Worm (Caenorhabditis elegans): ENCODE data around the gene unk-1.
A peak's percentile ranks its signal among the peaks of the same experiment; 100 is the strongest.

Gene unk-1

DNA sequence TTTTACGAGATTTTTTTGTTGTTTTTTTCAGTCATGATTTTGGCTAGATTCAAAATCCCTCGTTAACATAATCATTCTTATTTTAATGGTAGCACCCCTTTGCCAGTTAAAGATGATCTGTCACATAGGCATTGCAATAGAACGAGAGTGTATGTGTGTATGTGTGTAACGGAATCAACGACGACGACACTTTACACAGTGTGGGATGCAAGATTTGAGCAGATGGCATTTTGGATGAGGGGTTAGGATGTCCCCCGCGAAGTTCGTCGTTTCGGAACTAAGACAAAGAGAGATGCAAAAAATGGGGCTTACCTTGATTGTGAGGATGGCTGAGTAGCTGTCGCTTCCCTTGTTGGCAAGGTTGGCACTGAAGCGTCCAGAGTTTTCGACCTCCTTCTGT is 37.3 kb downstream of the unk-1 start:
- TF ChIP-seq nhr-77 (tag; optimal IDR thresholded peaks at IDR 0.05) (no peak), nhr-23 (tag; optimal IDR thresholded peaks at IDR 0.05) (no peak), aly-2 (tag; optimal IDR thresholded peaks at IDR 0.05) (no peak), fkh-2 (tag; optimal IDR thresholded peaks at IDR 0.05) (no peak), ceh-82 (tag; optimal IDR thresholded peaks at IDR 0.05) (no peak), ceh-16 (tag; optimal IDR thresholded peaks at IDR 0.05) (no peak), eor-1 (tag; optimal IDR thresholded peaks at IDR 0.05) (no peak), daf-12 (tag; optimal IDR thresholded peaks at IDR 0.05) (no peak), elt-3 (tag; optimal IDR thresholded peaks at IDR 0.05) (no peak), pqm-1 (tag; optimal IDR thresholded peaks at IDR 0.05) (no peak), snpc-4 (tag; optimal IDR thresholded peaks at IDR 0.05) (no peak), lin-15B (tag; optimal IDR thresholded peaks at IDR 0.05) (no peak), ztf-4 (tag; optimal IDR thresholded peaks at IDR 0.05) (no peak), elt-1 (tag; optimal IDR thresholded peaks at IDR 0.05) (no peak), tbx-2 (tag; optimal IDR thresholded peaks at IDR 0.05) (no peak), nhr-237 (tag; optimal IDR thresholded peaks at IDR 0.05) (no peak), egl-27 (tag; optimal IDR thresholded peaks at IDR 0.05) (no peak), lin-39 (tag; optimal IDR thresholded peaks at IDR 0.05) (no peak), zag-1 (tag; optimal IDR thresholded peaks at IDR 0.05) (no peak)

ce11 chrX:8053008-8053441 is 38.2 kb downstream of the unk-1 start:
- no peak for TF ChIP-seq mml-1 (tag; optimal IDR thresholded peaks at IDR 0.05)
- no peak for TF ChIP-seq skn-1 (tag; optimal IDR thresholded peaks at IDR 0.05)
- no peak for TF ChIP-seq zag-1 (tag; optimal IDR thresholded peaks at IDR 0.05)
- TF ChIP-seq nhr-12 (tag; optimal IDR thresholded peaks at IDR 0.05): no peak
- no peak for TF ChIP-seq unc-62 (GFP tag; optimal IDR thresholded peaks at IDR 0.05)
- peak; percentile 49 for TF ChIP-seq ceh-28 (tag; optimal IDR thresholded peaks at IDR 0.05)
- peak; percentile 19 for TF ChIP-seq nfya-1 (tag; optimal IDR thresholded peaks at IDR 0.05; ENCODE audit: insufficient read depth)
- no peak for TF ChIP-seq nhr-237 (tag; optimal IDR thresholded peaks at IDR 0.05)
- no peak for TF ChIP-seq aly-2 (tag; optimal IDR thresholded peaks at IDR 0.05)
- TF ChIP-seq nhr-28 (tag; optimal IDR thresholded peaks at IDR 0.05): no peak

DNA sequence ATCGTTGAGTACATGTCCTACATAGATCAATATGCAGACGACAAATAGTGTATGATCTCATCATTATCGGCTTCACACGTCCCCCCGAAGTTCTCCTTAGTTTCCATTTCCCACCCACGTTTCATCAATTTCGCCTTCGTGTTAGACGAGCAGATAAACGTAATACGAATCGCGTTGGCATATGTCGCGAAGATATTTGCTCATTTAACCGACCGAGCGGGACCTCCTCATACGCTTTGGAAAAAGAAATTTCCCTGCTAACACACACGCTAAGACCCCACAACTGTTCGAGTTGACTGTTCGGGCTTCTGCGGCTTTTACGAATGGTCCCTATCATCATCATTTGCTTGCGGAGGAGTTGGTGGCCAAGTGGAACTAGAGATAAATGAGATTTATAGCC is 39.7 kb downstream of the unk-1 start:
- TF ChIP-seq lin-15B (tag; optimal IDR thresholded peaks at IDR 0.05) (no peak), ZK546.5 (tag; optimal IDR thresholded peaks at IDR 0.05) (no peak), daf-12 (tag; optimal IDR thresholded peaks at IDR 0.05) (no peak), sea-2 (GFP tag; optimal IDR thresholded peaks at IDR 0.05) (no peak), aly-2 (tag; optimal IDR thresholded peaks at IDR 0.05) (no peak), lin-39 (tag; optimal IDR thresholded peaks at IDR 0.05) (no peak), elt-3 (tag; optimal IDR thresholded peaks at IDR 0.05) (no peak), nfya-1 (tag; optimal IDR thresholded peaks at IDR 0.05; ENCODE audit: insufficient read depth) (no peak), fkh-10 (GFP tag; optimal IDR thresholded peaks at IDR 0.05) (no peak)

ce11 chrX:8057791-8058270 is 43.0 kb downstream of the unk-1 start, which contains the start of gene dim-1:
dim-1 (minus strand) TSS chrX:8058220.
- TF ChIP-seq nhr-77 (tag; optimal IDR thresholded peaks at IDR 0.05) (no peak), skn-1 (tag; optimal IDR thresholded peaks at IDR 0.05) (no peak), mdl-1 (tag; optimal IDR thresholded peaks at IDR 0.05) (no peak), elt-2 (tag; optimal IDR thresholded peaks at IDR 0.05) (no peak), tbx-2 (tag; optimal IDR thresholded peaks at IDR 0.05) (no peak), R02D3.7 (tag; optimal IDR thresholded peaks at IDR 0.05) (no peak), snpc-4 (tag; optimal IDR thresholded peaks at IDR 0.05) (peak; percentile 0), ZK546.5 (tag; optimal IDR thresholded peaks at IDR 0.05) (no peak), unc-62 (GFP tag; optimal IDR thresholded peaks at IDR 0.05) (no peak), ceh-9 (tag; optimal IDR thresholded peaks at IDR 0.05) (no peak), ztf-4 (tag; optimal IDR thresholded peaks at IDR 0.05) (no peak), pqm-1 (tag; optimal IDR thresholded peaks at IDR 0.05) (no peak), ama-1 (optimal IDR thresholded peaks at IDR 0.05) (no peak), aly-2 (tag; optimal IDR thresholded peaks at IDR 0.05) (no peak), pha-4 (tag; optimal IDR thresholded peaks at IDR 0.05) (no peak), lsy-12 (tag; optimal IDR thresholded peaks at IDR 0.05) (no peak), zag-1 (tag; optimal IDR thresholded peaks at IDR 0.05) (no peak), fkh-10 (GFP tag; optimal IDR thresholded peaks at IDR 0.05) (no peak), nhr-12 (tag; optimal IDR thresholded peaks at IDR 0.05) (no peak), nfya-1 (tag; optimal IDR thresholded peaks at IDR 0.05; ENCODE audit: insufficient read depth) (peak; percentile 10), ceh-28 (tag; optimal IDR thresholded peaks at IDR 0.05) (peak; percentile 57), egl-5 (tag; optimal IDR thresholded peaks at IDR 0.05) (no peak), nhr-23 (tag; optimal IDR thresholded peaks at IDR 0.05) (no peak), sea-2 (GFP tag; optimal IDR thresholded peaks at IDR 0.05) (no peak), fkh-2 (tag; optimal IDR thresholded peaks at IDR 0.05) (no peak)

All from whole organism, L3 larva.